Fruit fly (Drosophila melanogaster): Measurements from ENCODE around the gene Acsf3.

Gene Acsf3

DNA sequence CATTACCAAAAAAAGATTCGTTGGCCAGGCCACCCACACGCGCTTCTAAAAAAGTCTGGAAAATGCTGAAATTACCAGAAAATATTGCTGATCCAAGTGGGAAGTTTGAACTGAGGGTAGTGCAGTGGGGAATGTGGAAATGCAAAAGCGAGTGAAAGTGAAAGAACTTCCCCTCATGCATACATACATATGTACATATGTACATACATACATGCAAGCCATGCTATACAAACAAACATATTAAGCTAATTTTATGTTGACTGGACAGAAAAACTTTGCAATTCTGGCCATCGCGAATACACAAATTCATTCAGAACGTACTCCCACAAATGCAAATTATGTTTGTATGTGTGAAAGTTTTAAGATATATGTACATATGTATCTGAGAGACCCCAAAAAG lies 30.5 kb upstream of the Acsf3 start:
- TF ChIP-seq tj (GFP tag; optimal IDR thresholded peaks at IDR 0.05) (peak; percentile 97), pad (GFP tag; optimal IDR thresholded peaks at IDR 0.05) (peak; percentile 83), CG1620 (GFP tag; optimal IDR thresholded peaks at IDR 0.05) (no peak), toe (GFP tag; optimal IDR thresholded peaks at IDR 0.05) (no peak), Hr96 (GFP tag; optimal IDR thresholded peaks at IDR 0.05) (no peak), Mnt (GFP tag; optimal IDR thresholded peaks at IDR 0.05) (no peak), Crg-1 (GFP tag; optimal IDR thresholded peaks at IDR 0.05) (no peak), CG5204 (GFP tag; optimal IDR thresholded peaks at IDR 0.05) (no peak), Clk (GFP tag; optimal IDR thresholded peaks at IDR 0.05) (no peak)

DNA sequence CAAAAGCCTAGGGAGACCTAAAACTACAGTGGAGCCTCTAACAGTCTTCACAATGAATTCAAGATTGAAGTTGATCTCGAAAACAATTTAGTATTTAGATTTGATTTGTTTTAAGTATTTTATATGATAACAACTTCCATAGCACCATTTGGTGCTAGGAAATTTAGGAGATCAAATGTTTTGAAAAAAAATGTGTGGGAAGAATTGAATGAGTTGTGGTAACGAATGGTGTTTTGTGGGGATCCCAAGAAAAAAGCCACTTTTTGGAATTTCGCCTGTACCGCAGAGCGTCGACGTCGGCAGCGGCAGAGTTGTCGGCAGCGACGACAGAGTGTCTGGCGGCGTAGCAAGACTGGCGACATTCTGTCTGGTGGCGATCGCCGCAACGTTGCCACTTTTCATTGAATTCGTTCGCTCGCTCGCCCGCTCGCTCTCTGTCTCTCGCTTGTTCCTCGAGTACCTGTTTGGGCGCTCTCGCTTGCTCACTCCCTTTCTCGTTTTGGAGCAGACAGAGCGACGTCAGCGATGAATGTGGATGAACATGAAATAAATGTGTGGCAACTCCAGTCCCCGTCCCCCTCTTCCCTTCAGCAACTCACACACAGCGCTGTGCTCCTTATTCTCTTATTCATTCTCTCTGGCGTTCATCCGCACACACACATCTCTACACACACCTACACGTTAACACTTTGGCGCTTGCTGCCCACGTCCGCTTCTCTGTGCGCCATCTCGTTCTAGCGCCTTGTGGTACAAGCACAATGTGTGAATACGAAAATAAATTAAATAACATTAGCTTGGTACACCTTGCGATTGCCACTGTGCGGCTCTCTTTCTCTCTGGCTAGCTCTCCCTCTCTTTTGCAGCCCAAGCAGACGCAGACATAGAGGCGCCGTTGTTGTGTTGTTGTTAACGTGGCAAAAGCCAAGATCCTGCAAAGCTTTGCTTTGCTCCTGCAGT lies 29.2 kb upstream of the Acsf3 start:
- TF ChIP-seq CG7045 (GFP tag; optimal IDR thresholded peaks at IDR 0.05) (peak; percentile 3), ovo (GFP tag; optimal IDR thresholded peaks at IDR 0.05) (no peak), Hr96 (GFP tag; optimal IDR thresholded peaks at IDR 0.05) (peak; percentile 53), Clk (GFP tag; optimal IDR thresholded peaks at IDR 0.05) (no peak), cnc (optimal IDR thresholded peaks at IDR 0.05) (no peak), pad (GFP tag; optimal IDR thresholded peaks at IDR 0.05) (no peak), CG33017 (tag; optimal IDR thresholded peaks at IDR 0.05) (peak; percentile 22), CG7101 (tag; optimal IDR thresholded peaks at IDR 0.05) (peak; percentile 65), bab1 (GFP tag; optimal IDR thresholded peaks at IDR 0.05) (peak; percentile 36), CG14711 (tag; optimal IDR thresholded peaks at IDR 0.05) (peak; percentile 48), CG5204 (GFP tag; optimal IDR thresholded peaks at IDR 0.05) (peak; percentile 50), cic (GFP tag; optimal IDR thresholded peaks at IDR 0.05) (peak; percentile 15), CG1620 (GFP tag; optimal IDR thresholded peaks at IDR 0.05) (peak; percentile 58), tj (GFP tag; optimal IDR thresholded peaks at IDR 0.05) (peak; percentile 2), Crg-1 (GFP tag; optimal IDR thresholded peaks at IDR 0.05) (peak; percentile 54), toe (GFP tag; optimal IDR thresholded peaks at IDR 0.05) (peak; percentile 25), Mnt (GFP tag; optimal IDR thresholded peaks at IDR 0.05) (peak; percentile 46), CG11617 (GFP tag; optimal IDR thresholded peaks at IDR 0.05) (peak; percentile 40), CG12768 (GFP tag; optimal IDR thresholded peaks at IDR 0.05) (peak; percentile 30), kay (GFP tag; ENCODE audit: borderline replicate concordance) (peak; percentile 47)

DNA sequence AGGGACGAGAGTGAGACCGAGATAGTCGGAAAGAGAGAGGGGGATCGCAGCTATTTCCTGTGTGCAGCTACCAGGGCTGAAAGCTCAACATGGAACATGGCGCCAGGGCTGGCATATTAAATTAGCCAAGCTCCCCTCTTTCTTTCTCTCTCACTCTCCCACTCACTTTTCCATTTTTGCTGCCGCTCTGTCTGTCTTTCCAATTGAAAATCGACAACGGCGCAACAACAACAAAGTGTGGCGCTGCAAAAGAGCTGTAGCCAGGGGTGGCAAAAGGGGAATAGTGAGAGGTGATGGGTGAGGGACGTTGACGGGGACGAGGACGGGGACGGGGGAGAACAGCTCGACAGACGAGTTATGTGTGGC lies 28.5 kb upstream of the Acsf3 start:
- TF ChIP-seq CG11617 (GFP tag; optimal IDR thresholded peaks at IDR 0.05) (peak; percentile 30), CG1620 (GFP tag; optimal IDR thresholded peaks at IDR 0.05) (no peak), Hr96 (GFP tag; optimal IDR thresholded peaks at IDR 0.05) (peak; percentile 20), kay (GFP tag; ENCODE audit: borderline replicate concordance) (peak; percentile 69), pad (GFP tag; optimal IDR thresholded peaks at IDR 0.05) (peak; percentile 4)

DNA sequence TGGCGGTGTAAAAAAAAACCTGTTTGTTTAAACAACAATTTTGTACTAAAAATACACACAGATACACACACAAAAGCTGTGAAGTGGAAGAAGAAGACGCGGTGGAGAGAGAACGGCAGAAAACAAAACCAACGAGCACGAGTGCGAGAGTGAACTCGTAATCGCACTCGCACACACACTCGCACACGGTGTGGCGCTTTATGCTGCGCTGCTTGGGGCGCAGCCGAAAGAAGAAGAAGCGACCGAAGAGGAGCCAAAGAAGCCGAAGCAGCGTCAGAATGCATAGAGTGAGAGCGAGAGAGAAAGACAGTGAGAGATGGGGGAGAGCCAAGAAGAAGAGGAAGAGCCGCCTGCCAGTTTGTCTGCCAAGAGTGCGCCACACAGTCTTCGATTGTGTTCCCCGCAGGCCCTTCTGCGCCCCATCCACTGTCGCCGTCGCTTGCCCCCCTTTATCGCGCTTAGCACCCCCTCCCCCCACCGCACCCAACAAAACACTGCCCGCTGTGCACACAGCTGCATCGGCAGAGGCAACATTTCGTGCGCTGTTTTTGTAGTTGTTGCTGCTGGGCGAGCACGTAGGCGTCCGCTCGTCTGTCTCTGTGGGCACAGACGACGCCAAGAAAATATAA lies 28.0 kb upstream of the Acsf3 start:
- no peak for TF ChIP-seq CG33017 (tag; optimal IDR thresholded peaks at IDR 0.05)
- peak; percentile 16 for TF ChIP-seq kay (GFP tag; ENCODE audit: borderline replicate concordance)
- TF ChIP-seq Clk (GFP tag; optimal IDR thresholded peaks at IDR 0.05), result no peak
- no peak for TF ChIP-seq CG14711 (tag; optimal IDR thresholded peaks at IDR 0.05)
- no peak for TF ChIP-seq CG1620 (GFP tag; optimal IDR thresholded peaks at IDR 0.05)
- peak; percentile 28 for TF ChIP-seq cic (GFP tag; optimal IDR thresholded peaks at IDR 0.05)
- no peak for TF ChIP-seq toe (GFP tag; optimal IDR thresholded peaks at IDR 0.05)
- TF ChIP-seq bab1 (GFP tag; optimal IDR thresholded peaks at IDR 0.05), result peak; percentile 42
- TF ChIP-seq tj (GFP tag; optimal IDR thresholded peaks at IDR 0.05), result peak; percentile 70
- peak; percentile 24 for TF ChIP-seq ovo (GFP tag; optimal IDR thresholded peaks at IDR 0.05)
- no peak for TF ChIP-seq Hr96 (GFP tag; optimal IDR thresholded peaks at IDR 0.05)
- TF ChIP-seq Mnt (GFP tag; optimal IDR thresholded peaks at IDR 0.05), result no peak
- no peak for TF ChIP-seq CG5204 (GFP tag; optimal IDR thresholded peaks at IDR 0.05)

DNA sequence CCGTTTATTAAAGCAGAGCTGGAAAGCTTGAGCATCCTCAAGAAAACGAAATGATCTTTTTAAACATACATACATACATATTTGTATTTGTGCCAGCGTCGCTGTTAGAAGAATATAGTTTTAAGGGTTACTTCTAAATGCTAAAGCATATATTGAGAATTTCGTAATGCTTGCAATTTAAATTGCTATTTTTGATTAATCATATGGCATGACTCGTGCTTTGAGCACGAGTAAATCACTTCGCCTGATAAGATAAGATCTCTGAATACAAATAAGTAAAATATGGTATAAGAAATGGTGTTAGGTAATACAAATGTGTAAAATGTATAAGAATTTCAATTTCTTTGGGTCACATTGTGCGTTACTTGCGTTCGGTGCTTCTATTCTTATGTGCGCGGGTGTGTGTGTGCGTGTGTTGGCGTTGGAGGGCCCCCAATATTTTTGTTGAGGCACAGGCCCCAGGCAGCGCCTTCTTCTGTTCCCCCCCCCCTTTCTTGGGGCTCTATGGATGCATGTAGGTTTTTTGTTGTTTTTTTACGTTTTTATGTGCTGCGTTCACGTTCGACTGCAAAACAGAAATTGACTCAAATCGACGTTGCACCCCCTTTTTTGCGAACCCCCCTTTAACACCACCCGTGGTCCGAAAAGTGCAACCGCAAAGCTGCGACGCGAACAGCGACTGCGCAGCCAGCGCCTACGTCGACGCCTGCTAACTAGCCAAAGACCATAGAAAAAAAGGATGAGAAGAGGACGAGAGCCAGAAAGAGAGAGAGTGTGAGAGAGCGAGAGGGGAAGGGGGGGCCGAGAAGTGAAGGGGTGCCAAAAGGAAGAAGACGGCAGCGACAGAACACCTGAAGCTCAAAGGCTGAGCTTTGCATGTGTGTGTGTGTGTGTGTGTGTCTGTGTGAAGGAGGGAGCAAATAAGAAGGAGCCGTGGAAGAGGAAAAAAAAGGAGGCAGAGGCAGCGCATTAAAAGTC lies 27.2 kb upstream of the Acsf3 start:
- TF ChIP-seq bab1 (GFP tag; optimal IDR thresholded peaks at IDR 0.05) (no peak), Mnt (GFP tag; optimal IDR thresholded peaks at IDR 0.05) (no peak), cic (GFP tag; optimal IDR thresholded peaks at IDR 0.05) (no peak), Crg-1 (GFP tag; optimal IDR thresholded peaks at IDR 0.05) (no peak), cnc (optimal IDR thresholded peaks at IDR 0.05) (peak in 1 of 2 experiments; percentile 52), CG5204 (GFP tag; optimal IDR thresholded peaks at IDR 0.05) (peak; percentile 34), CG12768 (GFP tag; optimal IDR thresholded peaks at IDR 0.05) (no peak), CG33017 (tag; optimal IDR thresholded peaks at IDR 0.05) (peak; percentile 1), CG7101 (tag; optimal IDR thresholded peaks at IDR 0.05) (peak; percentile 15), kay (GFP tag; ENCODE audit: borderline replicate concordance) (no peak), tj (GFP tag; optimal IDR thresholded peaks at IDR 0.05) (no peak), CG11617 (GFP tag; optimal IDR thresholded peaks at IDR 0.05) (peak; percentile 50), CG7045 (GFP tag; optimal IDR thresholded peaks at IDR 0.05) (peak; percentile 20), Hr96 (GFP tag; optimal IDR thresholded peaks at IDR 0.05) (peak; percentile 42), Clk (GFP tag; optimal IDR thresholded peaks at IDR 0.05) (no peak), pad (GFP tag; optimal IDR thresholded peaks at IDR 0.05) (no peak), CG14711 (tag; optimal IDR thresholded peaks at IDR 0.05) (no peak), ovo (GFP tag; optimal IDR thresholded peaks at IDR 0.05) (no peak), toe (GFP tag; optimal IDR thresholded peaks at IDR 0.05) (no peak), CG1620 (GFP tag; optimal IDR thresholded peaks at IDR 0.05) (peak; percentile 48)

All from whole organism, adult.